Fruit fly (Drosophila melanogaster) whole organism, adult: ENCODE results near the gene CG14983.

Source experiments
- CG12768 ChIP-seq: fragments of 200-800 bp; sonication (Bioruptor generic); optimal IDR thresholded peaks from 2 replicates; lab custom pipeline; 2017; ENCODE audit warnings: missing biosample characterization, missing genetic modification characterization, mild to moderate bottlenecking, moderate library complexity, missing genetic modification reagents
- CG14711 ChIP-seq: fragments of 200-800 bp; sonication (Bioruptor generic); optimal IDR thresholded peaks from 2 replicates; lab custom pipeline; 2018; ENCODE audit warnings: missing biosample characterization, mild to moderate bottlenecking, missing genetic modification characterization, moderate library complexity
- CG1620 ChIP-seq: fragments of 200-800 bp; sonication (Bioruptor generic); optimal IDR thresholded peaks from 2 replicates; lab custom pipeline; 2016; ENCODE audit warnings: missing biosample characterization, missing genetic modification characterization
- CG33017 ChIP-seq: fragments of 200-800 bp; sonication (Bioruptor generic); optimal IDR thresholded peaks from 2 replicates; lab custom pipeline; 2018; ENCODE audit warnings: missing biosample characterization, mild to moderate bottlenecking, missing genetic modification characterization, moderate library complexity
- Clk ChIP-seq: fragments of 200-800 bp; sonication (Bioruptor generic); optimal IDR thresholded peaks from 2 replicates; lab custom pipeline; 2017; ENCODE audit warnings: missing biosample characterization, missing genetic modification characterization
- Hr96 ChIP-seq: fragments of 200-800 bp; sonication (Bioruptor generic); optimal IDR thresholded peaks from 2 replicates; lab custom pipeline; 2016; ENCODE audit warnings: missing biosample characterization, missing genetic modification characterization
- Mnt ChIP-seq: fragments of 200-800 bp; sonication (Bioruptor generic); optimal IDR thresholded peaks from 2 replicates; lab custom pipeline; 2016; ENCODE audit warnings: missing biosample characterization, mild to moderate bottlenecking, missing genetic modification characterization
- bab1 ChIP-seq: fragments of 200-800 bp; sonication (Bioruptor generic); optimal IDR thresholded peaks from 3 replicates; lab custom pipeline; 2019; ENCODE audit warnings: missing biosample characterization, mild to moderate bottlenecking, missing genetic modification characterization, moderate library complexity
- kay ChIP-seq: fragments of 200-800 bp; sonication (Bioruptor generic); peaks from one replicate; lab custom pipeline; 2016; ENCODE audit warnings: missing biosample characterization, missing genetic modification characterization, borderline replicate concordance
- pad ChIP-seq: fragments of 200-800 bp; sonication (Bioruptor generic); optimal IDR thresholded peaks from 3 replicates; lab custom pipeline; 2017; ENCODE audit warnings: missing biosample characterization, missing genetic modification characterization, mild to moderate bottlenecking, moderate library complexity, missing genetic modification reagents
- toe ChIP-seq: fragments of 200-800 bp; sonication (Bioruptor generic); optimal IDR thresholded peaks from 2 replicates; lab custom pipeline; 2016; ENCODE audit warnings: missing biosample characterization, missing genetic modification characterization

DNA sequence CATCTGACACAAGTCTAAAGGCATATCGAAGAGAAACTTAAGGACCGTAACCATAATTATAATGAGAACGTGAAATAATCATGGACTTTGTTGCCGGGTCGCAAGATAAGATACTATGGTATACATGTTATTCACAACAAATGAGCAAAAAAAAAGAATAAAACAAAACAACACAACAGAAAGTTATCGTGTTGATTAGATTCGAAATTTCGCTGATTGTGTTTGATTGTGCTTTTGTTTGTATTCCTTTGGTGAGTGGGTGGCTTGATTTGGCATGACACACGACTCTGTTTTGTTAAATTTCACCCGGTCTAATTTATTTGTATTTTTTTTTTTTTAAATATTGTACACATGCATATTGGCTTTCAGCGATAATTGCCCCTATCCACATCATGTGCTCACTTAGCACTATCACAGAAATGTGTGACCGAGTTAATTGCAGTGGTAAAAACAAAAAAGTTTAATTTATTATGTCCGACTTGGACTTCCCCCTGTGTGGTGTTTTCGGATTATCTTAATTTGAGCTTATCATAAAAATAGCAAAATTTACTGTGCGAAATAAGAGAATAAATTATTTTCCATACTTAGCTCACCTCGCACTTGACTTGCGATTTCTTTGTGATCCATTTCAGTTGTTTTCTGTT lies 25.4 kb downstream of the CG14983 start:
- TF ChIP-seq CG12768 (GFP tag; lab: Kevin White, UChicago) (peak; percentile 46), kay (GFP tag; lab: Kevin White, UChicago) (peak; percentile 34), CG14711 (tag; lab: Kevin White, UChicago) (no peak), bab1 (GFP tag; lab: Kevin White, UChicago) (no peak), CG33017 (tag; lab: Kevin White, UChicago) (no peak), CG1620 (GFP tag; lab: Kevin White, UChicago) (no peak), toe (GFP tag; lab: Kevin White, UChicago) (no peak), Hr96 (no peak), Mnt (no peak), pad (no peak), Clk (GFP tag; lab: Kevin White, UChicago) (no peak)
